Worm (Caenorhabditis elegans) whole organism, L2 larva: ENCODE data around the gene C45B11.9.
A peak's percentile ranks its signal among the peaks of the same experiment; 100 is the strongest.

Source experiments
- C34F6.9 ChIP-seq: fragments of 150-350 bp; optimal IDR thresholded peaks from 2 replicates; lab custom pipeline; 2014; ENCODE audit warnings: missing biosample characterization, missing genetic modification characterization
- F13H6.1 ChIP-seq: sonication (generic microtip); optimal IDR thresholded peaks from 2 replicates; lab custom pipeline; 2016; ENCODE audit warnings: missing genetic modification characterization, missing compliant biosample characterization
- R02D3.7 ChIP-seq: fragments of 150-350 bp; optimal IDR thresholded peaks from 2 replicates; lab custom pipeline; 2014; ENCODE audit warnings: missing biosample characterization, missing genetic modification characterization
- alr-1 ChIP-seq: fragments of 150-350 bp; optimal IDR thresholded peaks from 2 replicates; lab custom pipeline; 2014; ENCODE audit warnings: missing biosample characterization, missing genetic modification characterization
- aly-2 ChIP-seq: fragments of 150-350 bp; optimal IDR thresholded peaks from 2 replicates; lab custom pipeline; 2014; ENCODE audit warnings: missing biosample characterization, missing genetic modification characterization
- ama-1 ChIP-seq: fragments of 150-350 bp; optimal IDR thresholded peaks from 2 replicates; lab custom pipeline; 2018; ENCODE audit warnings: inconsistent platforms
- blmp-1 ChIP-seq: sonication (generic microtip); optimal IDR thresholded peaks from 2 replicates; lab custom pipeline; 2017; ENCODE audit warnings: missing genetic modification characterization, mild to moderate bottlenecking, missing compliant biosample characterization, antibody characterized with exemption, moderate library complexity; ENCODE audit not compliant: insufficient read depth
- ceh-16 ChIP-seq: fragments of 150-350 bp; optimal IDR thresholded peaks from 2 replicates; lab custom pipeline; 2014; ENCODE audit warnings: missing biosample characterization, missing genetic modification characterization
- crh-2 ChIP-seq: sonication (generic microtip); optimal IDR thresholded peaks from 2 replicates; lab custom pipeline; 2017; ENCODE audit warnings: missing biosample characterization, missing genetic modification characterization
- elt-3 ChIP-seq: sonication (generic microtip); optimal IDR thresholded peaks from 2 replicates; lab custom pipeline; 2017; ENCODE audit warnings: missing biosample characterization, missing genetic modification characterization
- fos-1 ChIP-seq: fragments of 150-350 bp; optimal IDR thresholded peaks from 2 replicates; lab custom pipeline; 2014; ENCODE audit warnings: missing biosample characterization, missing genetic modification characterization
- gmeb-1 ChIP-seq: fragments of 150-350 bp; optimal IDR thresholded peaks from 2 replicates; lab custom pipeline; 2014; ENCODE audit warnings: missing biosample characterization, missing genetic modification characterization
- lin-11 ChIP-seq: fragments of 150-350 bp; sonication (generic microtip); optimal IDR thresholded peaks from 2 replicates; lab custom pipeline; 2014; ENCODE audit warnings: missing biosample characterization, missing genetic modification characterization, inconsistent platforms, mixed read lengths
- lin-13 ChIP-seq: fragments of 150-350 bp; optimal IDR thresholded peaks from 2 replicates; lab custom pipeline; 2014; ENCODE audit warnings: missing biosample characterization, missing genetic modification reagents, missing genetic modification characterization
- mab-5 ChIP-seq: fragments of 150-350 bp; optimal IDR thresholded peaks from 2 replicates; lab custom pipeline; 2014; ENCODE audit warnings: missing biosample characterization, missing genetic modification characterization
- mbf-1 ChIP-seq: sonication (generic microtip); optimal IDR thresholded peaks from 2 replicates; lab custom pipeline; 2017; ENCODE audit warnings: missing biosample characterization, missing genetic modification characterization
- nhr-10 ChIP-seq: sonication (generic microtip); optimal IDR thresholded peaks from 2 replicates; lab custom pipeline; 2017; ENCODE audit warnings: missing biosample characterization, missing genetic modification characterization
- nhr-12 ChIP-seq: fragments of 150-350 bp; optimal IDR thresholded peaks from 2 replicates; lab custom pipeline; 2014; ENCODE audit warnings: missing biosample characterization, missing genetic modification characterization
- nhr-129 ChIP-seq: fragments of 150-350 bp; optimal IDR thresholded peaks from 2 replicates; lab custom pipeline; 2014; ENCODE audit warnings: missing biosample characterization, missing genetic modification characterization
- nhr-237 ChIP-seq: fragments of 150-350 bp; optimal IDR thresholded peaks from 2 replicates; lab custom pipeline; 2014; ENCODE audit warnings: missing biosample characterization, missing genetic modification characterization
- nhr-25 ChIP-seq: fragments of 150-350 bp; sonication (generic microtip); optimal IDR thresholded peaks from 3 replicates; lab custom pipeline; 2014; ENCODE audit warnings: missing biosample characterization, missing genetic modification characterization
- nhr-6 ChIP-seq: fragments of 150-350 bp; optimal IDR thresholded peaks from 2 replicates; lab custom pipeline; 2014; ENCODE audit warnings: missing biosample characterization, missing genetic modification characterization
- nhr-77 ChIP-seq: fragments of 150-350 bp; optimal IDR thresholded peaks from 2 replicates; lab custom pipeline; 2014; ENCODE audit warnings: missing biosample characterization, missing genetic modification characterization
- peb-1 ChIP-seq: fragments of 150-350 bp; optimal IDR thresholded peaks from 2 replicates; lab custom pipeline; 2014; ENCODE audit warnings: missing biosample characterization, missing genetic modification characterization
- sem-4 ChIP-seq: fragments of 150-350 bp; optimal IDR thresholded peaks from 2 replicates; lab custom pipeline; 2014; ENCODE audit warnings: missing biosample characterization, missing genetic modification reagents, missing genetic modification characterization
- sma-3 ChIP-seq: sonication (generic microtip); optimal IDR thresholded peaks from 2 replicates; lab custom pipeline; 2016; ENCODE audit warnings: missing genetic modification reagents, missing genetic modification characterization, missing compliant biosample characterization
- sma-9 ChIP-seq, 2 experiments: fragments of 150-350 bp in 1 of 2; sonication (generic microtip) in 1 of 2; optimal IDR thresholded peaks; 2 replicates each; lab custom pipeline; 2014 to 2016; ENCODE audit warnings: missing genetic modification characterization in 2 of 2, mild to moderate bottlenecking in 1 of 2, missing biosample characterization in 1 of 2, missing compliant biosample characterization in 1 of 2, missing genetic modification reagents in 1 of 2, moderate library complexity in 1 of 2
- unc-39 ChIP-seq: fragments of 150-350 bp; optimal IDR thresholded peaks from 2 replicates; lab custom pipeline; 2014; ENCODE audit warnings: missing biosample characterization, missing genetic modification characterization
- unc-55 ChIP-seq: fragments of 150-350 bp; sonication (generic microtip); optimal IDR thresholded peaks from 3 replicates; lab custom pipeline; 2014; ENCODE audit warnings: missing biosample characterization, missing genetic modification reagents, missing genetic modification characterization
- unc-62 ChIP-seq: fragments of 150-350 bp; optimal IDR thresholded peaks from 2 replicates; lab custom pipeline; 2014; ENCODE audit warnings: missing biosample characterization, missing genetic modification reagents, missing genetic modification characterization
- zag-1 ChIP-seq: fragments of 150-350 bp; optimal IDR thresholded peaks from 2 replicates; lab custom pipeline; 2014; ENCODE audit warnings: missing biosample characterization, missing genetic modification characterization
- ztf-1 ChIP-seq: fragments of 200-800 bp; sonication (Bioruptor generic); conservative IDR thresholded peaks from 2 replicates; pipeline ENCODE4 v1.3.6; 2022; ENCODE audit warnings: missing genetic modification characterization, missing compliant biosample characterization
- ztf-11 ChIP-seq: sonication (generic microtip); optimal IDR thresholded peaks from 2 replicates; lab custom pipeline; 2017; ENCODE audit warnings: missing biosample characterization, missing genetic modification characterization
- ztf-4 ChIP-seq: fragments of 150-350 bp; optimal IDR thresholded peaks from 2 replicates; lab custom pipeline; 2014; ENCODE audit warnings: missing biosample characterization, missing genetic modification characterization

The C45B11.9 gene

ce11 chrV:11057043-11057442 is 16.9 kb downstream of the C45B11.9 start, which contains the start of gene srh-75:
srh-75 (minus strand) TSS chrV:11057143.
- TF ChIP-seq sma-3 (GFP tag; lab: Kevin White, UChicago) (no peak), crh-2 (tag; lab: Kevin White, UChicago) (no peak), blmp-1 (tag; lab: Kevin White, UChicago) (no peak), nhr-6 (tag; lab: Kevin White, UChicago) (no peak), R02D3.7 (no peak), ceh-16 (tag; lab: Kevin White, UChicago) (no peak), peb-1 (tag; lab: Kevin White, UChicago) (no peak), nhr-77 (tag; lab: Kevin White, UChicago) (no peak), F13H6.1 (tag; lab: Kevin White, UChicago) (no peak), ztf-11 (no peak), nhr-237 (tag; lab: Kevin White, UChicago) (no peak), zag-1 (tag; lab: Kevin White, UChicago) (no peak), alr-1 (no peak)

- TF ChIP-seq F13H6.1 (tag; lab: Kevin White, UChicago) (no peak), ztf-1 (no peak), ztf-11 (no peak), sma-9 (GFP tag; optimal IDR thresholded peaks at IDR 0.05; lab: Kevin White, UChicago) (peak; percentile 9), sma-9 (tag; optimal IDR thresholded peaks at IDR 0.05; lab: Kevin White, UChicago) (no peak), unc-39 (tag; lab: Kevin White, UChicago) (no peak), ama-1 (lab: Kevin White, UChicago) (peak; percentile 56), R02D3.7 (no peak), lin-13 (no peak), nhr-25 (peak; percentile 29)
Observed at ce11 chrV:11059180-11059579, 19.1 kb downstream of the C45B11.9 start, which contains the start of gene T04C12.1. T04C12.1 (minus strand) TSS chrV:11059269.

ce11 chrV:11060239-11060984 is 20.3 kb downstream of the C45B11.9 start, which contains the start of gene T04C12.11:
T04C12.11 (minus strand) TSS chrV:11060289.
- TF ChIP-seq lin-11 (tag; lab: Kevin White, UChicago) (no peak), nhr-12 (tag; lab: Kevin White, UChicago) (no peak), nhr-129 (tag; lab: Kevin White, UChicago) (peak; percentile 58), elt-3 (tag; lab: Kevin White, UChicago) (no peak), fos-1 (tag; lab: Kevin White, UChicago) (peak; percentile 12), mab-5 (tag; lab: Kevin White, UChicago) (no peak), unc-62 (GFP tag; lab: Kevin White, UChicago) (no peak), nhr-25 (peak; percentile 64), nhr-6 (tag; lab: Kevin White, UChicago) (peak; percentile 13), mbf-1 (tag; lab: Kevin White, UChicago) (no peak), crh-2 (tag; lab: Kevin White, UChicago) (peak; percentile 69), ztf-4 (no peak), blmp-1 (tag; lab: Kevin White, UChicago) (peak; percentile 95), gmeb-1 (tag; lab: Kevin White, UChicago) (no peak)

ce11 chrV:11061887-11062286 is 21.8 kb downstream of the C45B11.9 start:
- no peak for TF ChIP-seq F13H6.1 (tag; lab: Kevin White, UChicago)
- TF ChIP-seq ama-1 (lab: Kevin White, UChicago) = no peak
- no peak for TF ChIP-seq peb-1 (tag; lab: Kevin White, UChicago)
- peak; percentile 6 for TF ChIP-seq nhr-129 (tag; lab: Kevin White, UChicago)
- TF ChIP-seq aly-2 (tag; lab: Kevin White, UChicago) = no peak
- no peak for TF ChIP-seq ztf-1
- no peak for TF ChIP-seq alr-1
- TF ChIP-seq nhr-77 (tag; lab: Kevin White, UChicago) = no peak
- peak; percentile 23 for TF ChIP-seq nhr-25
- no peak for TF ChIP-seq C34F6.9 (tag; lab: Kevin White, UChicago)

- TF ChIP-seq zag-1 (tag; lab: Kevin White, UChicago) (no peak), unc-55 (peak; percentile 34), sem-4 (tag; lab: Kevin White, UChicago) (no peak), nhr-10 (tag; lab: Kevin White, UChicago) (no peak)
Observed at ce11 chrV:11063115-11063514, 23.0 kb downstream of the C45B11.9 start, which contains the start of gene T04C12.9. T04C12.9 (minus strand) TSS chrV:11063215.
